Worm (Caenorhabditis elegans) whole organism, L4/young adult: ENCODE measurements around the gene srt-19.

Source experiments
- W03F9.2 ChIP-seq: fragments of 150-350 bp; optimal IDR thresholded peaks from 2 replicates; lab custom pipeline; 2014; ENCODE audit warnings: missing biosample characterization, missing genetic modification characterization
- dao-5 ChIP-seq: sonication (generic microtip); optimal IDR thresholded peaks from 2 replicates; lab custom pipeline; 2016; ENCODE audit warnings: missing genotype, missing genetic modification characterization, moderate library complexity, missing compliant biosample characterization
- him-1 ChIP-seq: sonication (generic microtip); optimal IDR thresholded peaks from 2 replicates; lab custom pipeline; 2016; ENCODE audit warnings: missing genotype, missing genetic modification reagents, missing genetic modification characterization, missing compliant biosample characterization

ce11 chrV:4304240-4304639 lies 19.4 kb downstream of the srt-19 start:
- TF ChIP-seq him-1 (tag; lab: Kevin White, UChicago): no peak
- TF ChIP-seq W03F9.2: no peak
- no peak for TF ChIP-seq dao-5 (tag; lab: Kevin White, UChicago)
